Fruit fly (Drosophila melanogaster) whole organism, prepupa: Measurements from ENCODE around the gene Pfas.

ENCODE experiments used
- Blimp-1 ChIP-seq: fragments of 200-800 bp; sonication (Bioruptor generic); optimal IDR thresholded peaks from 3 replicates; lab custom pipeline; 2017; ENCODE audit warnings: missing biosample characterization, missing genetic modification characterization, mild to moderate bottlenecking, moderate library complexity, missing genetic modification reagents
- CG15336 ChIP-seq: fragments of 200-800 bp; sonication (Bioruptor generic); IDR thresholded peaks from 2 replicates; pipeline ENCODE4 v1.3.6; 2022; ENCODE audit warnings: missing biosample characterization, missing genetic modification characterization
- CG32006 ChIP-seq: fragments of 200-800 bp; sonication (Bioruptor generic); optimal IDR thresholded peaks from 3 replicates; lab custom pipeline; 2017; ENCODE audit warnings: missing biosample characterization, mild to moderate bottlenecking, missing genetic modification characterization
- CG6854 ChIP-seq: fragments of 200-800 bp; sonication (Bioruptor generic); optimal IDR thresholded peaks from 2 replicates; lab custom pipeline; 2017; ENCODE audit warnings: missing biosample characterization, mild to moderate bottlenecking, missing genetic modification characterization
- CG8119 ChIP-seq: fragments of 200-800 bp; sonication (Bioruptor generic); IDR thresholded peaks from 3 replicates; pipeline ENCODE4 v1.3.6; 2022; ENCODE audit warnings: missing biosample characterization, missing genetic modification characterization
- Hr38 ChIP-seq: sonication (Bioruptor generic); optimal IDR thresholded peaks from 2 replicates; lab custom pipeline; 2016; ENCODE audit warnings: missing biosample characterization, missing genetic modification characterization
- Met ChIP-seq: fragments of 200-800 bp; sonication (Bioruptor generic); optimal IDR thresholded peaks from 3 replicates; lab custom pipeline; 2016; ENCODE audit warnings: missing biosample characterization, missing genetic modification characterization
- OdsH ChIP-seq: fragments of 200-800 bp; sonication (Bioruptor generic); optimal IDR thresholded peaks from 3 replicates; lab custom pipeline; 2016; ENCODE audit warnings: missing biosample characterization, missing genetic modification characterization
- acj6 ChIP-seq: fragments of 200-800 bp; sonication (Bioruptor generic); optimal IDR thresholded peaks from 3 replicates; lab custom pipeline; 2016; ENCODE audit warnings: missing biosample characterization, missing genetic modification characterization
- svp ChIP-seq: fragments of 200-800 bp; sonication (Bioruptor generic); peaks from one replicate; lab custom pipeline; 2016; ENCODE audit warnings: missing biosample characterization, missing genetic modification characterization

dm6 chr2L:6068544-6069251, 22.8 kb upstream of the Pfas start, which contains the start of the genes CG9150 and Pfdn1:
- TF ChIP-seq CG8119 (GFP tag; lab: Robert Waterston, UW), result no peak
- no peak for TF ChIP-seq CG6854 (GFP tag; lab: Kevin White, UChicago)
- TF ChIP-seq Hr38 (GFP tag; lab: Kevin White, UChicago), result no peak
- no peak for TF ChIP-seq OdsH (GFP tag; lab: Kevin White, UChicago)
- TF ChIP-seq CG32006 (GFP tag; lab: Kevin White, UChicago), result no peak
- no peak for TF ChIP-seq acj6 (GFP tag; lab: Kevin White, UChicago)
- no peak for TF ChIP-seq svp (GFP tag; lab: Kevin White, UChicago)
- TF ChIP-seq CG15336 (GFP tag; lab: Robert Waterston, UW), result no peak
- TF ChIP-seq Met (GFP tag; lab: Kevin White, UChicago), result no peak
- no peak for TF ChIP-seq Blimp-1 (GFP tag; lab: Kevin White, UChicago)
